Worm (Caenorhabditis elegans) whole organism, L4 larva: ENCODE data around the gene nhr-11.

ENCODE experiments used
- daf-19 ChIP-seq: fragments of 200-800 bp; sonication (Bioruptor generic); conservative IDR thresholded peaks from 2 replicates; pipeline ENCODE4 v1.3.6; 2022; ENCODE audit warnings: missing genetic modification characterization, missing compliant biosample characterization
- nhr-25 ChIP-seq: sonication (generic microtip); optimal IDR thresholded peaks from 2 replicates; lab custom pipeline; 2017; ENCODE audit warnings: missing genetic modification characterization, mild to moderate bottlenecking, missing compliant biosample characterization, antibody characterized with exemption, moderate library complexity, borderline replicate concordance; ENCODE audit not compliant: insufficient read depth

- TF ChIP-seq nhr-25 (tag; lab: Kevin White, UChicago) (no peak), daf-19 (no peak)
Measured at ce11 chrIV:9090538-9091195, 20.9 kb downstream of the nhr-11 start.
